Fruit fly (Drosophila melanogaster) whole organism, pupa: ENCODE measurements around the gene Tim17b2.

ENCODE experiments used
- CG14655 ChIP-seq: fragments of 200-800 bp; sonication (Bioruptor generic); optimal IDR thresholded peaks from 3 replicates; lab custom pipeline; 2017; ENCODE audit warnings: mild to moderate bottlenecking, missing biosample characterization, missing genetic modification reagents, missing genetic modification characterization
- CG8301 ChIP-seq: fragments of 200-800 bp; sonication (Bioruptor generic); optimal IDR thresholded peaks from 2 replicates; lab custom pipeline; 2018; ENCODE audit warnings: missing biosample characterization, mild to moderate bottlenecking, missing genetic modification characterization
- CG9948 ChIP-seq: fragments of 200-800 bp; sonication (Bioruptor generic); optimal IDR thresholded peaks from 2 replicates; lab custom pipeline; 2018; ENCODE audit warnings: missing biosample characterization, mild to moderate bottlenecking, missing genetic modification characterization, moderate library complexity
- Ets98B ChIP-seq: fragments of 200-800 bp; sonication (Bioruptor generic); IDR thresholded peaks from 2 replicates; pipeline ENCODE4 v1.3.6; 2022; ENCODE audit warnings: missing biosample characterization, missing genetic modification characterization

dm6 chr2L:15434910-15435309, 49.6 kb upstream of the Tim17b2 start:
- TF ChIP-seq CG8301 (tag; lab: Kevin White, UChicago) (no peak), Ets98B (GFP tag; lab: Robert Waterston, UW) (no peak), CG14655 (GFP tag; lab: Kevin White, UChicago) (no peak), CG9948 (tag; lab: Kevin White, UChicago) (no peak)
